Worm (Caenorhabditis elegans) whole organism, L2 larva: ENCODE results near the gene R05D3.8.

Experiments used
- Y55F3AM.14 ChIP-seq: fragments of 200-800 bp; sonication (Bioruptor generic); optimal IDR thresholded peaks from 2 replicates; lab custom pipeline; 2018; ENCODE audit warnings: mild to moderate bottlenecking, missing genetic modification characterization, missing compliant biosample characterization
- ZK546.5 ChIP-seq: sonication (generic microtip); optimal IDR thresholded peaks from 2 replicates; lab custom pipeline; 2017; ENCODE audit warnings: missing biosample characterization, missing genetic modification characterization
- alr-1 ChIP-seq: fragments of 150-350 bp; optimal IDR thresholded peaks from 2 replicates; lab custom pipeline; 2014; ENCODE audit warnings: missing biosample characterization, missing genetic modification characterization
- ama-1 ChIP-seq: fragments of 150-350 bp; optimal IDR thresholded peaks from 2 replicates; lab custom pipeline; 2018; ENCODE audit warnings: inconsistent platforms
- ceh-82 ChIP-seq: fragments of 150-350 bp; optimal IDR thresholded peaks from 2 replicates; lab custom pipeline; 2014; ENCODE audit warnings: missing biosample characterization, missing genetic modification characterization
- egl-27 ChIP-seq: sonication (generic microtip); optimal IDR thresholded peaks from 3 replicates; lab custom pipeline; 2017; ENCODE audit warnings: missing biosample characterization, missing genetic modification reagents, missing genetic modification characterization
- elt-3 ChIP-seq: sonication (generic microtip); optimal IDR thresholded peaks from 2 replicates; lab custom pipeline; 2017; ENCODE audit warnings: missing biosample characterization, missing genetic modification characterization
- mdl-1 ChIP-seq, 2 experiments: fragments of 150-350 bp in 1 of 2; sonication (generic microtip) in 1 of 2; optimal IDR thresholded peaks; 2 replicates each; lab custom pipeline; 2017; ENCODE audit warnings: missing biosample characterization in 2 of 2, missing genetic modification characterization in 2 of 2
- sem-4 ChIP-seq: fragments of 150-350 bp; optimal IDR thresholded peaks from 2 replicates; lab custom pipeline; 2014; ENCODE audit warnings: missing biosample characterization, missing genetic modification reagents, missing genetic modification characterization
- snpc-4 ChIP-seq: fragments of 150-350 bp; optimal IDR thresholded peaks from 2 replicates; lab custom pipeline; 2014; ENCODE audit warnings: missing biosample characterization, missing genetic modification characterization
- unc-62 ChIP-seq: fragments of 150-350 bp; optimal IDR thresholded peaks from 2 replicates; lab custom pipeline; 2014; ENCODE audit warnings: missing biosample characterization, missing genetic modification reagents, missing genetic modification characterization
- ztf-1 ChIP-seq: fragments of 200-800 bp; sonication (Bioruptor generic); conservative IDR thresholded peaks from 2 replicates; pipeline ENCODE4 v1.3.6; 2022; ENCODE audit warnings: missing genetic modification characterization, missing compliant biosample characterization

ce11 chrIII:8371595-8372305, 13.6 kb upstream of the R05D3.8 start, which contains the start of gene lmbr-1:
- TF ChIP-seq ama-1 (lab: Kevin White, UChicago) (no peak), sem-4 (tag; lab: Kevin White, UChicago) (no peak), ztf-1 (no peak), mdl-1 (tag; optimal IDR thresholded peaks at IDR 0.05; lab: Kevin White, UChicago) (no peak), snpc-4 (tag; lab: Kevin White, UChicago) (no peak), alr-1 (no peak), elt-3 (no peak), ZK546.5 (tag; lab: Kevin White, UChicago) (no peak), egl-27 (tag; lab: Kevin White, UChicago) (no peak), Y55F3AM.14 (GFP tag; lab: Kevin White, UChicago) (no peak), ceh-82 (tag; lab: Kevin White, UChicago) (no peak), unc-62 (no peak)
